Fruit fly (Drosophila melanogaster) whole organism, wandering third instar larva: ENCODE data around the gene CG9098.
A peak's percentile ranks its signal among the peaks of the same experiment; 100 is the strongest.

Experiments used
- Dif ChIP-seq: fragments of 200-275, 200-300 bp; sonication (Bioruptor generic); optimal IDR thresholded peaks from 2 replicates; lab custom pipeline; 2018; ENCODE audit warnings: missing biosample characterization, missing genetic modification characterization; ENCODE audit not compliant: partially characterized antibody
- Hr78 ChIP-seq: fragments of >200 bp; optimal IDR thresholded peaks from 2 replicates; lab custom pipeline; 2017; ENCODE audit warnings: missing biosample characterization, missing genetic modification characterization
- br ChIP-seq: fragments of 200-800 bp; sonication (Bioruptor generic); optimal IDR thresholded peaks from 2 replicates; lab custom pipeline; 2016; ENCODE audit warnings: missing biosample characterization, missing genetic modification characterization
- brk ChIP-seq: fragments of 200-800 bp; sonication (Bioruptor generic); optimal IDR thresholded peaks from 2 replicates; lab custom pipeline; 2016; ENCODE audit warnings: missing biosample characterization, mild to moderate bottlenecking, missing genetic modification characterization
- dl ChIP-seq, 2 experiments: fragments of 175-275, 200-275 bp in 1 of 2; fragments of 200-275 bp in 1 of 2; sonication (Bioruptor generic); optimal IDR thresholded peaks; lab custom pipeline; 2018; ENCODE audit warnings: mild to moderate bottlenecking in 2 of 2, missing biosample characterization in 2 of 2, missing genetic modification characterization in 2 of 2, moderate library complexity in 2 of 2; ENCODE audit not compliant: partially characterized antibody in 2 of 2, insufficient read depth in 1 of 2
- ey ChIP-seq: fragments of 200-800 bp; sonication (Bioruptor generic); optimal IDR thresholded peaks from 2 replicates; lab custom pipeline; 2016; ENCODE audit warnings: missing biosample characterization, missing genetic modification characterization
- h ChIP-seq: fragments of 200-800 bp; sonication (Bioruptor generic); optimal IDR thresholded peaks from 3 replicates; lab custom pipeline; 2016; ENCODE audit warnings: missing biosample characterization, mild to moderate bottlenecking, missing genetic modification characterization
- pan ChIP-seq: fragments of >200 bp; optimal IDR thresholded peaks from 2 replicates; lab custom pipeline; 2017
- psq ChIP-seq: fragments of 200-800 bp; sonication (Bioruptor generic); optimal IDR thresholded peaks from 3 replicates; lab custom pipeline; 2017; ENCODE audit warnings: missing biosample characterization, mild to moderate bottlenecking, missing genetic modification characterization, moderate library complexity
- usp ChIP-seq: fragments of >200 bp; optimal IDR thresholded peaks from 2 replicates; lab custom pipeline; 2017; ENCODE audit warnings: missing biosample characterization, missing genetic modification characterization

dm6 chr2L:5972005-5972404 is 40.1 kb downstream of the CG9098 start:
- TF ChIP-seq Dif (GFP tag; lab: Kevin White, UChicago): no peak
- TF ChIP-seq h (GFP tag; lab: Kevin White, UChicago): peak; percentile 80
- no peak for TF ChIP-seq usp
- TF ChIP-seq psq: peak; percentile 58
- TF ChIP-seq br (GFP tag; lab: Kevin White, UChicago): peak; percentile 73
- no peak for TF ChIP-seq pan (lab: Kevin White, UChicago)
- peak; percentile 67 for TF ChIP-seq ey (GFP tag; lab: Kevin White, UChicago)
- TF ChIP-seq dl (GFP tag; optimal IDR thresholded peaks at IDR 0.05; lab: Kevin White, UChicago; ENCODE audit: insufficient read depth in 1 of 2, partially characterized antibody in 2 of 2): no peak
- TF ChIP-seq Hr78 (GFP tag; lab: Kevin White, UChicago): no peak
- TF ChIP-seq brk (GFP tag; lab: Kevin White, UChicago): no peak
